Fruit fly (Drosophila melanogaster) whole organism, embryonic: Measurements from ENCODE around the gene Pex5.
A peak's percentile ranks its signal among the peaks of the same experiment; 100 is the strongest.

ENCODE experiments used
- ATbp ChIP-seq: fragments of 200-800 bp; sonication (Bioruptor generic); optimal IDR thresholded peaks from 2 replicates; lab custom pipeline; 2017; ENCODE audit warnings: missing biosample characterization, mild to moderate bottlenecking, missing genetic modification characterization, missing genetic modification reagents
- Atf3 ChIP-seq: fragments of 200-800 bp; sonication (Bioruptor generic); optimal IDR thresholded peaks from 3 replicates; lab custom pipeline; 2016; ENCODE audit warnings: missing biosample characterization, missing genetic modification characterization
- Atf6 ChIP-seq: fragments of 200-800 bp; sonication (Bioruptor generic); IDR thresholded peaks from 2 replicates; pipeline ENCODE4 v1.3.6; 2022; ENCODE audit warnings: missing biosample characterization, missing genetic modification characterization
- Bgb ChIP-seq: fragments of 200-800 bp; sonication (Bioruptor generic); IDR thresholded peaks from 2 replicates; pipeline ENCODE4 v1.3.6; 2022; ENCODE audit warnings: missing biosample characterization, missing genetic modification characterization; ENCODE audit not compliant: partially characterized antibody
- CG11085 ChIP-seq: fragments of 200-800 bp; sonication (Bioruptor generic); IDR thresholded peaks from 2 replicates; pipeline ENCODE4 v1.3.6; 2022; ENCODE audit warnings: missing biosample characterization, missing genetic modification characterization
- CG12071 ChIP-seq: fragments of 200-800 bp; sonication (Bioruptor generic); optimal IDR thresholded peaks from 3 replicates; lab custom pipeline; 2018; ENCODE audit warnings: missing biosample characterization, mild to moderate bottlenecking, missing genetic modification characterization
- CG12236 ChIP-seq: fragments of 200-800 bp; sonication (Bioruptor generic); optimal IDR thresholded peaks from 2 replicates; lab custom pipeline; 2016; ENCODE audit warnings: missing biosample characterization, missing genetic modification characterization
- CG13123 ChIP-seq: fragments of 200-800 bp; sonication (Bioruptor generic); optimal IDR thresholded peaks from 2 replicates; lab custom pipeline; 2016; ENCODE audit warnings: missing biosample characterization, missing genetic modification characterization
- CG15479 ChIP-seq: fragments of 200-800 bp; sonication (Bioruptor generic); optimal IDR thresholded peaks from 3 replicates; lab custom pipeline; 2019; ENCODE audit warnings: missing biosample characterization, mild to moderate bottlenecking, missing genetic modification characterization, moderate library complexity
- CG31224 ChIP-seq: fragments of 200-800 bp; sonication (Bioruptor generic); IDR thresholded peaks from 2 replicates; pipeline ENCODE4 v1.3.6; 2022; ENCODE audit warnings: missing biosample characterization, missing genetic modification characterization
- CG31365 ChIP-seq: fragments of 200-800 bp; sonication (Bioruptor generic); optimal IDR thresholded peaks from 2 replicates; lab custom pipeline; 2018; ENCODE audit warnings: missing biosample characterization, mild to moderate bottlenecking, missing genetic modification characterization
- CG31388 ChIP-seq: fragments of 200-800 bp; sonication (Bioruptor generic); optimal IDR thresholded peaks from 2 replicates; lab custom pipeline; 2016; ENCODE audit warnings: missing biosample characterization, missing genetic modification characterization
- CG32767 ChIP-seq: fragments of 200-800 bp; sonication (Bioruptor generic); IDR thresholded peaks from 2 replicates; pipeline ENCODE4 v1.3.6; 2022; ENCODE audit warnings: missing biosample characterization, missing genetic modification characterization
- CG33213 ChIP-seq: fragments of 200-800 bp; sonication (Bioruptor generic); optimal IDR thresholded peaks from 3 replicates; lab custom pipeline; 2016; ENCODE audit warnings: missing biosample characterization, missing genetic modification characterization
- CG3838 ChIP-seq: fragments of 200-800 bp; sonication (Bioruptor generic); optimal IDR thresholded peaks from 3 replicates; lab custom pipeline; 2016; ENCODE audit warnings: missing biosample characterization, missing genetic modification characterization
- CG6272 ChIP-seq: fragments of 200-800 bp; sonication (Bioruptor generic); IDR thresholded peaks from 2 replicates; pipeline ENCODE4 v1.3.6; 2022; ENCODE audit warnings: missing biosample characterization, missing genetic modification characterization
- CG6689 ChIP-seq: fragments of 200-800 bp; sonication (Bioruptor generic); IDR thresholded peaks from 2 replicates; pipeline ENCODE4 v1.3.6; 2022; ENCODE audit warnings: missing biosample characterization, missing genetic modification characterization
- CG8089 ChIP-seq: fragments of 200-800 bp; sonication (Bioruptor generic); optimal IDR thresholded peaks from 3 replicates; lab custom pipeline; 2016; ENCODE audit warnings: missing biosample characterization, missing genetic modification characterization
- Dad ChIP-seq: fragments of 200-800 bp; sonication (Bioruptor generic); optimal IDR thresholded peaks from 3 replicates; lab custom pipeline; 2016; ENCODE audit warnings: missing biosample characterization, missing genetic modification characterization
- Dbx ChIP-seq: fragments of 200-800 bp; sonication (Bioruptor generic); IDR thresholded peaks from 3 replicates; pipeline ENCODE4 v1.3.6; 2022; ENCODE audit warnings: missing biosample characterization, missing genetic modification characterization
- Dek ChIP-seq: fragments of 200-800 bp; sonication (Bioruptor generic); optimal IDR thresholded peaks from 3 replicates; lab custom pipeline; 2019; ENCODE audit warnings: missing biosample characterization, mild to moderate bottlenecking, missing genetic modification characterization, moderate library complexity
- Dp ChIP-seq: fragments of 200-800 bp; sonication (Bioruptor generic); optimal IDR thresholded peaks from 2 replicates; lab custom pipeline; 2018; ENCODE audit warnings: missing biosample characterization, mild to moderate bottlenecking, missing genetic modification characterization, moderate library complexity
- Taf1 ChIP-seq: fragments of 200-800 bp; sonication (Bioruptor generic); IDR thresholded peaks from 2 replicates; pipeline ENCODE4 v1.3.6; 2022; ENCODE audit warnings: missing biosample characterization, missing genetic modification characterization
- ab ChIP-seq: fragments of 200-800 bp; sonication (Bioruptor generic); optimal IDR thresholded peaks from 2 replicates; lab custom pipeline; 2016; ENCODE audit warnings: missing biosample characterization, missing genetic modification characterization
- chinmo ChIP-seq: fragments of 200-800 bp; sonication (Bioruptor generic); IDR thresholded peaks from 4 replicates; pipeline ENCODE4 v1.3.6; 2022; ENCODE audit warnings: missing biosample characterization, missing genetic modification characterization; ENCODE audit not compliant: partially characterized antibody
- chm ChIP-seq: fragments of 200-800 bp; sonication (Bioruptor generic); IDR thresholded peaks from 2 replicates; pipeline ENCODE4 v1.3.6; 2022; ENCODE audit warnings: missing biosample characterization, missing genetic modification characterization
- dimm ChIP-seq: fragments of 200-800 bp; sonication (Bioruptor generic); IDR thresholded peaks from 2 replicates; pipeline ENCODE4 v1.3.6; 2022; ENCODE audit warnings: missing biosample characterization, missing genetic modification characterization
- disco-r ChIP-seq: fragments of 200-800 bp; sonication (Bioruptor generic); optimal IDR thresholded peaks from 2 replicates; lab custom pipeline; 2016; ENCODE audit warnings: missing biosample characterization, missing genetic modification characterization
- dm ChIP-seq: fragments of 200-800 bp; sonication (Bioruptor generic); optimal IDR thresholded peaks from 3 replicates; lab custom pipeline; 2016; ENCODE audit warnings: missing biosample characterization, missing genetic modification characterization
- gcm2 ChIP-seq: fragments of 200-800 bp; sonication (Bioruptor generic); optimal IDR thresholded peaks from 2 replicates; lab custom pipeline; 2016; ENCODE audit warnings: missing biosample characterization, missing genetic modification characterization
- gem ChIP-seq: fragments of 200-800 bp; sonication (Bioruptor generic); optimal IDR thresholded peaks from 2 replicates; lab custom pipeline; 2019; ENCODE audit warnings: missing biosample characterization, mild to moderate bottlenecking, missing genetic modification characterization, moderate library complexity
- grn ChIP-seq: fragments of 200-800 bp; sonication (Bioruptor generic); optimal IDR thresholded peaks from 3 replicates; lab custom pipeline; 2017; ENCODE audit warnings: missing biosample characterization, missing genetic modification characterization
- gsb ChIP-seq: fragments of 200-800 bp; sonication (Bioruptor generic); IDR thresholded peaks from 2 replicates; pipeline ENCODE4 v1.3.6; 2022; ENCODE audit warnings: missing biosample characterization, missing genetic modification characterization
- gsb-n ChIP-seq: fragments of 200-800 bp; sonication (Bioruptor generic); optimal IDR thresholded peaks from 3 replicates; lab custom pipeline; 2018; ENCODE audit warnings: missing biosample characterization, mild to moderate bottlenecking, missing genetic modification characterization
- inv ChIP-seq: fragments of 200-800 bp; sonication (Bioruptor generic); IDR thresholded peaks from 2 replicates; pipeline ENCODE4 v1.3.6; 2022; ENCODE audit warnings: missing biosample characterization, missing genetic modification characterization; ENCODE audit not compliant: partially characterized antibody
- jing ChIP-seq: fragments of 200-800 bp; sonication (Bioruptor generic); optimal IDR thresholded peaks from 2 replicates; lab custom pipeline; 2018; ENCODE audit warnings: missing biosample characterization, mild to moderate bottlenecking, missing genetic modification characterization
- kah ChIP-seq: fragments of 200-800 bp; sonication (Bioruptor generic); optimal IDR thresholded peaks from 2 replicates; lab custom pipeline; 2018; ENCODE audit warnings: missing biosample characterization, mild to moderate bottlenecking, missing genetic modification characterization
- kni ChIP-seq: fragments of 200-800 bp; sonication (Bioruptor generic); optimal IDR thresholded peaks from 3 replicates; lab custom pipeline; 2017; ENCODE audit warnings: mild to moderate bottlenecking, missing biosample characterization, missing genetic modification reagents, missing genetic modification characterization
- knrl ChIP-seq: fragments of 200-800 bp; sonication (Bioruptor generic); IDR thresholded peaks from 3 replicates; pipeline ENCODE4 v1.3.6; 2022; ENCODE audit warnings: missing biosample characterization, missing genetic modification characterization; ENCODE audit not compliant: partially characterized antibody
- mam ChIP-seq: fragments of 200-800 bp; sonication (Bioruptor generic); optimal IDR thresholded peaks from 3 replicates; lab custom pipeline; 2016; ENCODE audit warnings: missing biosample characterization, missing genetic modification characterization
- ro ChIP-seq: fragments of 200-800 bp; sonication (Bioruptor generic); IDR thresholded peaks from 2 replicates; pipeline ENCODE4 v1.3.6; 2022; ENCODE audit warnings: missing biosample characterization, missing genetic modification characterization
- sc ChIP-seq, 3 experiments: fragments of >200 bp in 2 of 3; fragments of 200-800 bp in 1 of 3; sonication (Bioruptor generic) in 1 of 3; optimal IDR thresholded peaks; 2 replicates in 2 of 3; 3 replicates in 1 of 3; lab custom pipeline; 2017; ENCODE audit warnings: mild to moderate bottlenecking in 1 of 3, missing biosample characterization in 1 of 3, missing genetic modification characterization in 1 of 3, missing genetic modification reagents in 1 of 3
- schlank ChIP-seq: fragments of 200-800 bp; sonication (Bioruptor generic); optimal IDR thresholded peaks from 2 replicates; lab custom pipeline; 2018; ENCODE audit warnings: missing biosample characterization, mild to moderate bottlenecking, missing genetic modification characterization
- slou ChIP-seq: fragments of 200-800 bp; sonication (Bioruptor generic); optimal IDR thresholded peaks from 3 replicates; lab custom pipeline; 2016; ENCODE audit warnings: missing biosample characterization, missing genetic modification characterization
- stwl ChIP-seq: fragments of 200-800 bp; sonication (Bioruptor generic); optimal IDR thresholded peaks from 3 replicates; lab custom pipeline; 2018; ENCODE audit warnings: missing biosample characterization, mild to moderate bottlenecking, missing genetic modification characterization, moderate library complexity
- tll ChIP-seq, 2 experiments: fragments of 200-800 bp in 1 of 2; fragments of >200 bp in 1 of 2; sonication (Bioruptor generic) in 1 of 2; optimal IDR thresholded peaks; 2 replicates each; lab custom pipeline; 2017 to 2019; ENCODE audit warnings: missing biosample characterization in 2 of 2, missing genetic modification characterization in 2 of 2, mild to moderate bottlenecking in 1 of 2, moderate library complexity in 1 of 2
- trem ChIP-seq: fragments of 200-800 bp; optimal IDR thresholded peaks from 3 replicates; lab custom pipeline; 2019; ENCODE audit warnings: missing biosample characterization, mild to moderate bottlenecking, missing genetic modification characterization, moderate library complexity
- tup ChIP-seq: fragments of 200-800 bp; sonication (Bioruptor generic); optimal IDR thresholded peaks from 2 replicates; lab custom pipeline; 2016; ENCODE audit warnings: missing biosample characterization, mild to moderate bottlenecking, missing genetic modification characterization, moderate library complexity
- vfl ChIP-seq: fragments of 200-800 bp; sonication (Bioruptor generic); optimal IDR thresholded peaks from 2 replicates; lab custom pipeline; 2016; ENCODE audit warnings: missing biosample characterization, missing genetic modification characterization

Gene Pex5

dm6 chrX:1861620-1862184 is 7.2 kb downstream of the Pex5 start, which contains the start of gene deltaCOP (continued):
- TF ChIP-seq CG15479 (GFP tag; lab: Kevin White, UChicago) (no peak), CG11085 (peak; percentile 71), ATbp (GFP tag; lab: Kevin White, UChicago) (no peak), tll (GFP tag; optimal IDR thresholded peaks at IDR 0.05; lab: Kevin White, UChicago) (peak in 1 of 2 experiments; percentile 69), Dad (GFP tag; lab: Kevin White, UChicago) (peak; percentile 89), CG8089 (GFP tag; lab: Kevin White, UChicago) (peak; percentile 88), CG32767 (GFP tag; lab: Robert Waterston, UW) (peak; percentile 72; the same call in 1 of the 2 replicates), Taf1 (GFP tag; lab: Robert Waterston, UW) (peak; percentile 78), CG12071 (peak; percentile 42), CG31388 (GFP tag; lab: Kevin White, UChicago) (peak; percentile 77), kni (peak; percentile 32), grn (no peak), CG6272 (GFP tag; lab: Robert Waterston, UW) (peak; percentile 59), trem (tag; lab: Kevin White, UChicago) (peak; percentile 45), Dek (peak; percentile 74), CG13123 (GFP tag; lab: Kevin White, UChicago) (peak; percentile 80), mam (GFP tag; lab: Kevin White, UChicago) (peak; percentile 94), gem (no peak), schlank (peak; percentile 24), Atf3 (GFP tag; lab: Kevin White, UChicago) (peak; percentile 86), ab (GFP tag; lab: Kevin White, UChicago) (no peak), CG6689 (peak; percentile 83), CG3838 (GFP tag; lab: Kevin White, UChicago) (peak; percentile 49), gsb (peak; percentile 61), disco-r (GFP tag; lab: Kevin White, UChicago) (peak; percentile 81), stwl (tag; lab: Kevin White, UChicago) (peak; percentile 68), CG31365 (tag; lab: Kevin White, UChicago) (no peak), gcm2 (GFP tag; lab: Kevin White, UChicago) (peak; percentile 42), Dp (GFP tag; lab: Kevin White, UChicago) (peak; percentile 45), knrl (peak; percentile 40; the same call in 1 of the 3 replicates), ro (GFP tag; lab: Robert Waterston, UW) (peak; percentile 31; the same call in 1 of the 2 replicates), vfl (peak; percentile 78), CG33213 (GFP tag; lab: Kevin White, UChicago) (peak; percentile 90), inv (GFP tag; lab: Robert Waterston, UW) (no peak), kah (GFP tag; lab: Kevin White, UChicago) (peak; percentile 26), CG12236 (GFP tag; lab: Kevin White, UChicago) (peak; percentile 72), Atf6 (peak; percentile 84), dm (GFP tag; lab: Kevin White, UChicago) (peak; percentile 89), gsb-n (peak; percentile 61), CG31224 (GFP tag; lab: Robert Waterston, UW) (peak; percentile 79), Dbx (GFP tag; lab: Robert Waterston, UW) (peak; percentile 88), chinmo (GFP tag; lab: Robert Waterston, UW) (no peak), slou (GFP tag; lab: Kevin White, UChicago) (peak; percentile 72), tup (GFP tag; lab: Kevin White, UChicago) (peak; percentile 61), sc (optimal IDR thresholded peaks at IDR 0.05; lab: Kevin White, UChicago) (no peak), sc (GFP tag; optimal IDR thresholded peaks at IDR 0.05; lab: Kevin White, UChicago) (no peak), jing (GFP tag; lab: Kevin White, UChicago) (no peak), chm (GFP tag; lab: Robert Waterston, UW) (0 out of 2 replicates have a peak, but pooled peaks have one; percentile 29), dimm (GFP tag; lab: Robert Waterston, UW) (no peak), Bgb (GFP tag; lab: Robert Waterston, UW) (no peak)
